Fruit fly (Drosophila melanogaster) whole organism, embryonic: ENCODE measurements around the gene Prosalpha6.
A peak's percentile ranks its signal among the peaks of the same experiment; 100 is the strongest.

Source experiments
- ATbp ChIP-seq: fragments of 200-800 bp; sonication (Bioruptor generic); optimal IDR thresholded peaks from 2 replicates; lab custom pipeline; 2017; ENCODE audit warnings: missing biosample characterization, mild to moderate bottlenecking, missing genetic modification characterization, missing genetic modification reagents
- Atf-2 ChIP-seq: fragments of 200-800 bp; sonication (Bioruptor generic); optimal IDR thresholded peaks from 2 replicates; lab custom pipeline; 2016; ENCODE audit warnings: missing biosample characterization, missing genetic modification characterization
- Atf3 ChIP-seq: fragments of 200-800 bp; sonication (Bioruptor generic); optimal IDR thresholded peaks from 3 replicates; lab custom pipeline; 2016; ENCODE audit warnings: missing biosample characterization, missing genetic modification characterization
- BtbVII ChIP-seq: fragments of 200-800 bp; sonication (Bioruptor generic); optimal IDR thresholded peaks from 3 replicates; lab custom pipeline; 2017; ENCODE audit warnings: missing biosample characterization, mild to moderate bottlenecking, missing genetic modification characterization
- CG1024 ChIP-seq: fragments of 200-800 bp; sonication (Bioruptor generic); IDR thresholded peaks from 2 replicates; pipeline ENCODE4 v1.3.6; 2022; ENCODE audit warnings: missing biosample characterization, missing genetic modification characterization
- CG13894 ChIP-seq: fragments of 200-800 bp; sonication (Bioruptor generic); optimal IDR thresholded peaks from 3 replicates; lab custom pipeline; 2018; ENCODE audit warnings: missing biosample characterization, mild to moderate bottlenecking, missing genetic modification characterization, moderate library complexity
- CG1602 ChIP-seq: fragments of 200-800 bp; sonication (Bioruptor generic); optimal IDR thresholded peaks from 3 replicates; lab custom pipeline; 2016; ENCODE audit warnings: missing biosample characterization, missing genetic modification characterization
- CG16815 ChIP-seq: fragments of 200-800 bp; sonication (Bioruptor generic); optimal IDR thresholded peaks from 3 replicates; lab custom pipeline; 2017; ENCODE audit warnings: missing biosample characterization, mild to moderate bottlenecking, missing genetic modification characterization
- CG17568 ChIP-seq: fragments of 200-800 bp; sonication (Bioruptor generic); optimal IDR thresholded peaks from 2 replicates; lab custom pipeline; 2018; ENCODE audit warnings: missing biosample characterization, mild to moderate bottlenecking, missing genetic modification characterization, moderate library complexity
- CG18262 ChIP-seq: fragments of 200-800 bp; optimal IDR thresholded peaks from 3 replicates; lab custom pipeline; 2019; ENCODE audit warnings: missing biosample characterization, mild to moderate bottlenecking, missing genetic modification characterization, moderate library complexity
- CG2202 ChIP-seq: fragments of 200-800 bp; sonication (Bioruptor generic); optimal IDR thresholded peaks from 2 replicates; lab custom pipeline; 2018; ENCODE audit warnings: missing biosample characterization, mild to moderate bottlenecking, missing genetic modification characterization
- CG30403 ChIP-seq: fragments of 200-800 bp; sonication (Bioruptor generic); optimal IDR thresholded peaks from 3 replicates; lab custom pipeline; 2016; ENCODE audit warnings: missing biosample characterization, missing genetic modification characterization
- CG3281 ChIP-seq: fragments of 200-800 bp; sonication (Bioruptor generic); optimal IDR thresholded peaks from 3 replicates; lab custom pipeline; 2017; ENCODE audit warnings: missing biosample characterization, mild to moderate bottlenecking, missing genetic modification characterization
- CG6254 ChIP-seq: fragments of 200-800 bp; sonication (Bioruptor generic); optimal IDR thresholded peaks from 3 replicates; lab custom pipeline; 2017; ENCODE audit warnings: mild to moderate bottlenecking, missing biosample characterization, missing genetic modification reagents, missing genetic modification characterization
- CG6272 ChIP-seq: fragments of 200-800 bp; sonication (Bioruptor generic); IDR thresholded peaks from 2 replicates; pipeline ENCODE4 v1.3.6; 2022; ENCODE audit warnings: missing biosample characterization, missing genetic modification characterization
- CG6683 ChIP-seq: fragments of 200-800 bp; sonication (Bioruptor generic); optimal IDR thresholded peaks from 2 replicates; lab custom pipeline; 2017; ENCODE audit warnings: missing biosample characterization, mild to moderate bottlenecking, missing genetic modification characterization, missing genetic modification reagents
- CG7786 ChIP-seq: fragments of 200-800 bp; sonication (Bioruptor generic); optimal IDR thresholded peaks from 2 replicates; lab custom pipeline; 2016; ENCODE audit warnings: missing biosample characterization, missing genetic modification characterization
- CG8281 ChIP-seq: fragments of 200-800 bp; sonication (Bioruptor generic); optimal IDR thresholded peaks from 2 replicates; lab custom pipeline; 2018; ENCODE audit warnings: missing biosample characterization, mild to moderate bottlenecking, missing genetic modification characterization, moderate library complexity
- CG8924 ChIP-seq: fragments of 200-800 bp; optimal IDR thresholded peaks from 3 replicates; lab custom pipeline; 2019; ENCODE audit warnings: missing biosample characterization, mild to moderate bottlenecking, missing genetic modification characterization, moderate library complexity
- CG9215 ChIP-seq: fragments of 200-800 bp; sonication (Bioruptor generic); IDR thresholded peaks from 2 replicates; pipeline ENCODE4 v1.3.6; 2022; ENCODE audit warnings: missing biosample characterization, missing genetic modification characterization
- Dp ChIP-seq: fragments of 200-800 bp; sonication (Bioruptor generic); optimal IDR thresholded peaks from 2 replicates; lab custom pipeline; 2018; ENCODE audit warnings: missing biosample characterization, mild to moderate bottlenecking, missing genetic modification characterization, moderate library complexity
- Gsc ChIP-seq: fragments of 200-800 bp; sonication (Bioruptor generic); IDR thresholded peaks from 2 replicates; pipeline ENCODE4 v1.3.6; 2022; ENCODE audit warnings: missing biosample characterization, missing genetic modification characterization
- HLH3B ChIP-seq: fragments of 200-800 bp; sonication (Bioruptor generic); IDR thresholded peaks from 2 replicates; pipeline ENCODE4 v1.3.6; 2022; ENCODE audit warnings: missing biosample characterization, missing genetic modification characterization
- Hey ChIP-seq: fragments of 200-800 bp; sonication (Bioruptor generic); optimal IDR thresholded peaks from 3 replicates; lab custom pipeline; 2018; ENCODE audit warnings: missing biosample characterization, mild to moderate bottlenecking, missing genetic modification characterization
- Hmr ChIP-seq: fragments of 200-800 bp; sonication (Bioruptor generic); optimal IDR thresholded peaks from 3 replicates; lab custom pipeline; 2017; ENCODE audit warnings: mild to moderate bottlenecking, missing biosample characterization, missing genetic modification reagents, missing genetic modification characterization
- Hmx ChIP-seq: fragments of 200-800 bp; sonication (Bioruptor generic); optimal IDR thresholded peaks from 2 replicates; lab custom pipeline; 2016; ENCODE audit warnings: missing biosample characterization, missing genetic modification characterization
- NFAT ChIP-seq: fragments of 200-800 bp; sonication (Bioruptor generic); IDR thresholded peaks from 2 replicates; pipeline ENCODE4 v1.3.6; 2022; ENCODE audit warnings: missing biosample characterization, missing genetic modification characterization
- PHDP ChIP-seq: fragments of 200-800 bp; sonication (Bioruptor generic); optimal IDR thresholded peaks from 3 replicates; lab custom pipeline; 2018; ENCODE audit warnings: missing biosample characterization, mild to moderate bottlenecking, missing genetic modification characterization, moderate library complexity
- Sin3A ChIP-seq: fragments of >200 bp; optimal IDR thresholded peaks from 2 replicates; lab custom pipeline; 2018
- ara ChIP-seq: fragments of 200-800 bp; sonication (Bioruptor generic); IDR thresholded peaks from 2 replicates; pipeline ENCODE4 v1.3.6; 2022; ENCODE audit warnings: missing biosample characterization, missing genetic modification characterization
- crc ChIP-seq: fragments of 200-800 bp; sonication (Bioruptor generic); optimal IDR thresholded peaks from 2 replicates; lab custom pipeline; 2016; ENCODE audit warnings: missing biosample characterization, missing genetic modification characterization
- cwo ChIP-seq: fragments of 200-800 bp; sonication (Bioruptor generic); optimal IDR thresholded peaks from 3 replicates; lab custom pipeline; 2017; ENCODE audit warnings: missing biosample characterization, missing genetic modification characterization, mild to moderate bottlenecking, moderate library complexity, missing genetic modification reagents
- dmrt11E ChIP-seq: fragments of 200-800 bp; sonication (Bioruptor generic); optimal IDR thresholded peaks from 3 replicates; lab custom pipeline; 2018; ENCODE audit warnings: missing biosample characterization, mild to moderate bottlenecking, missing genetic modification characterization, moderate library complexity
- fd102C ChIP-seq: fragments of 200-800 bp; sonication (Bioruptor generic); optimal IDR thresholded peaks from 2 replicates; lab custom pipeline; 2018; ENCODE audit warnings: missing biosample characterization, mild to moderate bottlenecking, missing genetic modification characterization, moderate library complexity
- fru ChIP-seq: fragments of >200 bp; optimal IDR thresholded peaks from 2 replicates; lab custom pipeline; 2017
- gce ChIP-seq: fragments of 200-800 bp; sonication (Bioruptor generic); IDR thresholded peaks from 3 replicates; pipeline ENCODE4 v1.3.6; 2022; ENCODE audit warnings: missing biosample characterization, missing genetic modification characterization
- gem ChIP-seq: fragments of 200-800 bp; sonication (Bioruptor generic); optimal IDR thresholded peaks from 2 replicates; lab custom pipeline; 2019; ENCODE audit warnings: missing biosample characterization, mild to moderate bottlenecking, missing genetic modification characterization, moderate library complexity
- ind ChIP-seq: fragments of 200-800 bp; sonication (Bioruptor generic); optimal IDR thresholded peaks from 3 replicates; lab custom pipeline; 2016; ENCODE audit warnings: missing biosample characterization, missing genetic modification characterization
- mld ChIP-seq: fragments of 200-800 bp; sonication (Bioruptor generic); IDR thresholded peaks from 3 replicates; pipeline ENCODE4 v1.3.6; 2022; ENCODE audit warnings: missing biosample characterization, missing genetic modification characterization; ENCODE audit not compliant: partially characterized antibody
- nau ChIP-seq: fragments of 200-800 bp; sonication (Bioruptor generic); optimal IDR thresholded peaks from 3 replicates; lab custom pipeline; 2017; ENCODE audit warnings: missing biosample characterization, mild to moderate bottlenecking, missing genetic modification characterization, missing genetic modification reagents
- nmo ChIP-seq: fragments of 200-800 bp; sonication (Bioruptor generic); optimal IDR thresholded peaks from 2 replicates; lab custom pipeline; 2018; ENCODE audit warnings: missing biosample characterization, mild to moderate bottlenecking, missing genetic modification characterization, moderate library complexity
- p53 ChIP-seq: fragments of 200-800 bp; sonication (Bioruptor generic); optimal IDR thresholded peaks from 2 replicates; lab custom pipeline; 2016; ENCODE audit warnings: missing biosample characterization, missing genetic modification characterization
- pho ChIP-seq: fragments of 200-800 bp; sonication (Bioruptor generic); optimal IDR thresholded peaks from 2 replicates; lab custom pipeline; 2016; ENCODE audit warnings: missing biosample characterization, missing genetic modification characterization
- row ChIP-seq: fragments of 200-800 bp; sonication (Bioruptor generic); IDR thresholded peaks from 3 replicates; pipeline ENCODE4 v1.3.6; 2022; ENCODE audit warnings: missing biosample characterization, missing genetic modification characterization
- sob ChIP-seq: fragments of 200-800 bp; sonication (Bioruptor generic); IDR thresholded peaks from 2 replicates; pipeline ENCODE4 v1.3.6; 2022; ENCODE audit warnings: missing biosample characterization, missing genetic modification characterization
- tgo ChIP-seq: fragments of 200-800 bp; sonication (Bioruptor generic); IDR thresholded peaks from 3 replicates; pipeline ENCODE4 v1.3.6; 2022; ENCODE audit warnings: missing biosample characterization, missing genetic modification characterization
- trh ChIP-seq: fragments of 200-800 bp; sonication (Bioruptor generic); optimal IDR thresholded peaks from 2 replicates; lab custom pipeline; 2016; ENCODE audit warnings: missing biosample characterization, missing genetic modification characterization
- tx ChIP-seq: fragments of 200-800 bp; sonication (Bioruptor generic); optimal IDR thresholded peaks from 2 replicates; lab custom pipeline; 2016; ENCODE audit warnings: missing biosample characterization, missing genetic modification characterization
- unpg ChIP-seq: fragments of 200-800 bp; sonication (Bioruptor generic); optimal IDR thresholded peaks from 3 replicates; lab custom pipeline; 2018; ENCODE audit warnings: missing biosample characterization, mild to moderate bottlenecking, missing genetic modification characterization, moderate library complexity
- wek ChIP-seq: fragments of 200-800 bp; sonication (Bioruptor generic); optimal IDR thresholded peaks from 3 replicates; lab custom pipeline; 2018; ENCODE audit warnings: missing biosample characterization, mild to moderate bottlenecking, missing genetic modification characterization, moderate library complexity

Gene Prosalpha6

dm6 chr2L:10260750-10261493, 39.8 kb downstream of the Prosalpha6 start, which contains the start of gene Pten (continued):
- TF ChIP-seq CG18262 (tag; lab: Kevin White, UChicago) (peak; percentile 84), Gsc (GFP tag; lab: Robert Waterston, UW) (no peak), CG8281 (tag; lab: Kevin White, UChicago) (no peak), CG9215 (no peak), CG6683 (GFP tag; lab: Kevin White, UChicago) (no peak), fru (lab: Kevin White, UChicago) (no peak), CG7786 (GFP tag; lab: Kevin White, UChicago) (peak; percentile 48), HLH3B (GFP tag; lab: Robert Waterston, UW) (no peak), trh (GFP tag; lab: Kevin White, UChicago) (peak; percentile 16), unpg (peak; percentile 41), Atf-2 (GFP tag; lab: Kevin White, UChicago) (peak; percentile 52), nmo (peak; percentile 88), CG16815 (GFP tag; lab: Kevin White, UChicago) (no peak), CG30403 (GFP tag; lab: Kevin White, UChicago) (peak; percentile 79), tx (peak; percentile 64), fd102C (peak; percentile 44), crc (GFP tag; lab: Kevin White, UChicago) (peak; percentile 46), CG3281 (peak; percentile 59), tgo (GFP tag; lab: Robert Waterston, UW) (peak; percentile 51; the same call in 1 of the 3 replicates), dmrt11E (peak; percentile 68), gce (GFP tag; lab: Robert Waterston, UW) (no peak), Hmx (GFP tag; lab: Kevin White, UChicago) (peak; percentile 41), row (peak; percentile 87), Atf3 (GFP tag; lab: Kevin White, UChicago) (peak; percentile 68), Hey (tag; lab: Kevin White, UChicago) (no peak), CG8924 (tag; lab: Kevin White, UChicago) (peak; percentile 80), pho (GFP tag; lab: Kevin White, UChicago) (peak; percentile 64), NFAT (no peak), CG1602 (GFP tag; lab: Kevin White, UChicago) (peak; percentile 64), ind (GFP tag; lab: Kevin White, UChicago) (peak; percentile 71), CG6254 (GFP tag; lab: Kevin White, UChicago) (peak; percentile 100), cwo (GFP tag; lab: Kevin White, UChicago) (no peak), sob (GFP tag; lab: Robert Waterston, UW) (0 out of 2 replicates have a peak, but pooled peaks have one; percentile 54), Dp (GFP tag; lab: Kevin White, UChicago) (peak; percentile 28), p53 (GFP tag; lab: Kevin White, UChicago) (no peak), gem (tag; lab: Kevin White, UChicago) (peak; percentile 80), PHDP (peak; percentile 49), wek (peak; percentile 68), CG6272 (GFP tag; lab: Robert Waterston, UW) (no peak), ara (GFP tag; lab: Robert Waterston, UW) (no peak), CG1024 (peak; percentile 90), nau (GFP tag; lab: Kevin White, UChicago) (no peak), CG13894 (no peak), ATbp (GFP tag; lab: Kevin White, UChicago) (no peak), mld (GFP tag; lab: Robert Waterston, UW) (peak; percentile 80; the same call in 2 of the 3 replicates), BtbVII (GFP tag; lab: Kevin White, UChicago) (peak; percentile 38), CG17568 (GFP tag; lab: Kevin White, UChicago) (no peak), CG2202 (tag; lab: Kevin White, UChicago) (no peak), Hmr (GFP tag; lab: Kevin White, UChicago) (no peak), Sin3A (lab: Kevin White, UChicago) (no peak)
